Fruit fly (Drosophila melanogaster) whole organism: ENCODE data around the gene ftz.
A peak's percentile ranks its signal among the peaks of the same experiment; 100 is the strongest.

Source experiments
- CG8478 ChIP-seq: fragments of >200 bp; optimal IDR thresholded peaks from 2 replicates; lab custom pipeline; 2018; ENCODE audit warnings: inconsistent platforms
- Dll ChIP-seq: fragments of >200 bp; optimal IDR thresholded peaks from 2 replicates; lab custom pipeline; 2017
- EcR ChIP-seq, 2 experiments: fragments of >200 bp; optimal IDR thresholded peaks; 2 replicates each; lab custom pipeline; 2017; ENCODE audit warnings: missing biosample characterization in 2 of 2, missing genetic modification characterization in 2 of 2, missing genetic modification reagents in 2 of 2
- pan ChIP-seq: fragments of >200 bp; optimal IDR thresholded peaks from 2 replicates; lab custom pipeline; 2017
- psq ChIP-seq: fragments of >200 bp; optimal IDR thresholded peaks from 2 replicates; lab custom pipeline; 2017
- usp ChIP-seq: fragments of >200 bp; optimal IDR thresholded peaks from 2 replicates; lab custom pipeline; 2017; ENCODE audit warnings: missing biosample characterization, missing genetic modification characterization, mixed read lengths

The ftz gene

DNA sequence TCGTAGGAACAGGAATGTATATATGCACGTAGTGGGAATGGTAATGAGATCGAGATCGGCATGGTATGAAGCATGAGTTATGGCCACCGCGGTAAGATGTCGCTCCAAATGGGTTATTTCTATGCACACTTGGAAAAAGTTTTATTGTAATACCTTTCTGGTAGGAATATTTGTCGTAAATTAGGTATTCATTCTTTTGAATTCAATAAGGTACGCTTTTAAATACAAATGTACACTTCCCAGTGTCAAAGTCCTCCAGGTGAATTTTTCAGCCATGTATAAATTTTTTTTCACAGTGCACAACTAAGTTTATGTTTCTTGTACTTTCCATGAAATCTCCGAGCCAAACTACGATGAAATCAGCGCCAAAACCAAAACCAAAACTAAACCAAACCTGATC, 5.2 kb downstream of the ftz start:
- TF ChIP-seq Dll = no peak
- no peak for TF ChIP-seq psq (lab: Kevin White, UChicago)
- no peak for TF ChIP-seq EcR (GFP tag; optimal IDR thresholded peaks at IDR 0.05; lab: Kevin White, UChicago)
- no peak for TF ChIP-seq usp
- TF ChIP-seq CG8478 = no peak
- TF ChIP-seq pan = no peak

DNA sequence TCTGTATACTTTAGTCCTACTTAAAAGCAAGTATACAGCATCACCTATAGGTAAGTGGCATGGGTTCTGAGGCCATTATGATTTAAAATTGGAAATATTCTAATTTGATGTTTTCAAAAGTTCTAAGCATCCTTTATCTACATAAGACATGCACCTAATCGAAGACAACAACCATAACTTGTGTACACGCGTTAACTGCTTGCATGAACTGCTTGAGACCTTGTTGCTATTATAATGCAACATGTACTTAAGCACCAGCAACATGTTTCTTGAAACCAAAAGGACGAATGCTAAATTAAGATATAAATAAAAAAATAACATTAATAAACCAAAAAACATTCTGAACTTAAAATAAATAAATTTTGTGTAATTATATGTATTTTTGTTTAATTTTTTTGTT, 6.7 kb downstream of the ftz start:
- TF ChIP-seq EcR (GFP tag; optimal IDR thresholded peaks at IDR 0.05; lab: Kevin White, UChicago) = no peak
- no peak for TF ChIP-seq pan
- TF ChIP-seq psq (lab: Kevin White, UChicago) = no peak
- no peak for TF ChIP-seq Dll
- no peak for TF ChIP-seq usp
- no peak for TF ChIP-seq CG8478

DNA sequence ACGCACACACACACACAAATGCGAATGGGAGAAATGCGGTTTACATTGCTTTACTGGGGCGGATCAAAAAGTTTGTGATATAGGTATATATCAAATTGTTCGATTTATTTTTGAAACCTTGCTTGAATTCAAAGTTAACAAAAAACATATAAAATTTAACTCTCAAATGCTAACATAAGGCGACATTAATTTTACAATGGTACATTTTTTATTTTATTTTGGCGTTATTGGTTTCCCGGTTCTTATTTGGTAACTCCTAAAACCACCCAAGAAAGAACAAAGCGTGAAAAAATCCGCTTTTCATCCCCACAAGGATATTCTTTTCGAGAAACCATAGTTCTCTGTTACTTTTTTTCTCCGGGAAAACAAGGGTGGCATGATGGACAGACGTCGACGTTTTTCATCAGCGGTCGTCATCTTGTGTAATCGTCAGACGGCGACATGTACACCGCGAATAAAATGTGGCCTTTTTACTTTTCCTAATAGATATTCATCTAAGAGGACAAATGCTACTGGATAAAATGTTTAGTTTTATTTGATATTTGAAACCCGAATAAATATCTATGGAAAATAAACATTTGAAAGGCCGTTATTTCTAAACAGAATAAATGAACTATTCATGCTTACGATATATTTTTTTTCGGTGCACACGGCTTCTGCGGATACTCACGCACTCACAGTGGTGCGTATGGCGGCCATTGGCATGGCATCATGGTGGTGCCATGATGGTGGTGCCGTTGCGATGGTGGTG, 17.3 kb downstream of the ftz start:
- TF ChIP-seq CG8478 = no peak
- TF ChIP-seq Dll = no peak
- no peak for TF ChIP-seq usp
- no peak for TF ChIP-seq pan

DNA sequence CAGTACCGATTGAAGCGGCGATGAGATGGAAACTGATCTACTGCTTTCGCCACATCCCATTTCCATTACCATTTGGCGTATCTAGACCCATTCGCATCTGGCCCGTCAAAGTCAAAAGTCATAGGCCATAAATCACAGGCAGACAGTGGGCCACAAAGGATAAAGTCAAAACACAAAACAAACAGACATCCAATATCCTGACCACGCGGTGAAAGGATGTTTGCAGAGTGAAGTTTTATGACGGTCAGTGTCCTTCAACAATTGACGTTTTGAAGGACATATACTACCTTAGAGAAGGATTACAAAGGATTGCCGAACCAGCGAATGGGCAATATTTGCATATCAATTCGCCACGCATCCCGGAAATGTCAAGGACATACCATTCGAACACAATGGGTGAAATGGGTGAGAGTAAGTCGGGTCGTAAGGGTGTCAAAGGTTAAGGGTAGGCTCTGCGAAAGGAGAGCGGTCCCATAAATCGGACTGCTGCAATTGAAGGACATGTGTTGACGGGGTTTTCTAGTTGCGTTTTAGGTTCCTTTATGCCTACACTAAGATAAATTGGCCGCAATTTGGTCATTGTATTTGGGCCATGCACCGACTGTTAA, 21.2 kb downstream of the ftz start:
- TF ChIP-seq usp (no peak), Dll (no peak), EcR (GFP tag; optimal IDR thresholded peaks at IDR 0.05; lab: Kevin White, UChicago) (no peak), psq (lab: Kevin White, UChicago) (no peak), CG8478 (no peak), pan (no peak)

DNA sequence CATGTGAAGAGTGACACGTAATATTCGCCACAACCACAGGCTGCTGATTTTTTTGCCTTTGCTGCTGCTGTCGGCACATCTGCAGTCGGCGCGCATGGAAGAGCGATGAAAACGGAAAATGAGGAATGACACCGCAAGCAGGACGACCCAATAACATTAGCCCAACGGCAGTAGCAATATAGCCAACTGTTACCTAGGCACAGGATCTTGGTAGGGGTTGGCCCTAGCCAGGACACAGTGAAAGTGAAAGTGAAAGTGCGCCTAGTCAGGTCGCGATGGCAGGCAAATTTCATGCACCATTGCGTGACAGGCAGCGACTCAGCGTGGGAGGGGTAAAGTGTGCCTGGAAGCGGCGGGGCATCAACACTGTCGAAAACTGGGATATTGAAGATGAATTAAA, 24.7 kb downstream of the ftz start:
- no peak for TF ChIP-seq pan
- no peak for TF ChIP-seq usp
- no peak for TF ChIP-seq EcR (GFP tag; optimal IDR thresholded peaks at IDR 0.05; lab: Kevin White, UChicago)
- TF ChIP-seq CG8478 = no peak
- TF ChIP-seq psq (lab: Kevin White, UChicago) = no peak
- no peak for TF ChIP-seq Dll

DNA sequence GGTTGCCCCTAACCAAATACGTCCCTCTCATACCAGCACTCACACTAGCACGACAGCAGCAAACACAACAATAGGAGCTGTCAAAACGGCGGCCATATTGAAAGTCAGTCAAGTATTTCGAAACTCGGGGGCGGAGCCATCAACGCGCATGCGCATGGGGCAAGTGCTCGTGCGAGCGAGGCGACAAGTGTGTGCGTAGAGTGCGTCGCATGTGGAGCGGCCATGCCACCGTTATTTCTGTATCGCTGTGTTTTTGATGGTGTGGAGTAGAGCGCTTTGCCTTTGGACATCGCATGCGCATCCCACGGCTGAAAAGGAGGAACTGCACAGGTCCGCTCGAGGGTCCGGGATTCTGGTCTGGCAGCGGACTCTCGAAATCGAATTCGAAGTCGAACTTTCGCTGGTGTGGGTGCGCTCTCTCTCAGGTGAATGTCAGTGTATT, 29.0 kb downstream of the ftz start:
- peak; percentile 35 for TF ChIP-seq Dll
- no peak for TF ChIP-seq pan
- no peak for TF ChIP-seq psq (lab: Kevin White, UChicago)
- TF ChIP-seq CG8478 = peak; percentile 62
- no peak for TF ChIP-seq usp
- no peak for TF ChIP-seq EcR (GFP tag; optimal IDR thresholded peaks at IDR 0.05; lab: Kevin White, UChicago)

DNA sequence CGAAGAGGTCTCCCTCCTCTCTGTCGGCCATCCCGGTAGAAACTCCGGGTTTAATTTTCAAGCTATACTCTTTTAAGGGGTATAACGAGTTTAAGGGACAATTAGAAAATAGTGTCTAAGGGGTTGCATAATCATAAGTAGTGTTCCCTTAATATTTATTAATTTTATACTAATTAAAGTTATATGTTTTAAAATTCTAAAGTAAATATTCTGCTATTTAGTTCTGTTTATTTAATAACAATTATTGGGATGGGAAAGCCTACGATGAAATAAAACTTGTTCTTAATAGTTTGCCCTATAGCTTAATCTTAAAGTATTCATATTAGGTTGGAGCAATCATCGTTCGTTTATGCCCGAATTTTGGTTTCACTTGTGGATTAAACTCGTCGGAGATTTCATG, 34.8 kb downstream of the ftz start:
- TF ChIP-seq pan (no peak), EcR (GFP tag; optimal IDR thresholded peaks at IDR 0.05; lab: Kevin White, UChicago) (no peak), CG8478 (no peak), Dll (no peak), usp (no peak), psq (lab: Kevin White, UChicago) (no peak)

DNA sequence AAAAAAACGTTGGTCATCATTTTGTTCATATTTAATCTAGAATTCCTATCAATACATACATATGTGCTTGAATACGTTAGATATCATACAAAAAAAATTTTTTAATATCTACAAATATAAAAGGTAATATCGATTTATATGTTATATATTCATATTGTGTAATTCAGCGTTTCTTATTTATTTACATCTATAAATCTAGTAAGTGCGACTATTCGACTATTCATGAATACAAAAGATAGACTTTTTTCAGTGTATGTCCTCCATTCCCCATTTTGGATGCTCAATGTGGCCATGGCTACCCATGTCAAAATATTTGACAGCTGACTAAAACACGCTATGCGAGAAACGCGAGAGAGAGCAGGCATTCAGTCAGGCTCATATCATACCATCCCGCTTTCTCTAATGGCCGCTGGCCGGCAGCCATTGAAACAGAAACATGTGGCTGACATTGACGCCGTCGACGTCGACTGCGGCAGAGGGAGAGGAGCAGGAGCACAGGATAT, 39.2 kb downstream of the ftz start:
- TF ChIP-seq EcR (GFP tag; optimal IDR thresholded peaks at IDR 0.05; lab: Kevin White, UChicago) (no peak), Dll (no peak), usp (no peak), CG8478 (no peak), psq (lab: Kevin White, UChicago) (no peak), pan (no peak)

DNA sequence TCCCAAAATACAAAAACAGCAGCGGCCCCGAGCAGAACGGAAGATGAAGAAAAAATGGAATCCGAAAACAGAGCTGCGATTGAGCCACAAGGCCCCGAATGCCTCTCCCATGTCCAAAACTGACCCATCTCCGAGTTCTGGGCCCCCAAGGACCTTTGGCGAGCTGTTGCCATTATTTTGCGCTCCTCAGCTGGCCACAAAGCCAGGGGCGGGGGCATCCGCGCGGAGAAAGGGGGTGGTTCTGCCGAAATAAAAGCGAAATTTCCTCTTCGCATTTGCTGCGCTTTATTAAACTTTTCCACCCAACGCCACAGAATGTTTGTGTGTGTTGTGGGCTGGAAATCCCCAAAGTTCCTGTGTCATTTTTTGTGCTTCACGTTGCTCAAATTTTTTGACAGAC, 40.2 kb downstream of the ftz start:
- TF ChIP-seq CG8478 = no peak
- TF ChIP-seq usp = no peak
- no peak for TF ChIP-seq EcR (GFP tag; optimal IDR thresholded peaks at IDR 0.05; lab: Kevin White, UChicago)
- TF ChIP-seq psq (lab: Kevin White, UChicago) = no peak
- TF ChIP-seq Dll = no peak
- no peak for TF ChIP-seq pan

DNA sequence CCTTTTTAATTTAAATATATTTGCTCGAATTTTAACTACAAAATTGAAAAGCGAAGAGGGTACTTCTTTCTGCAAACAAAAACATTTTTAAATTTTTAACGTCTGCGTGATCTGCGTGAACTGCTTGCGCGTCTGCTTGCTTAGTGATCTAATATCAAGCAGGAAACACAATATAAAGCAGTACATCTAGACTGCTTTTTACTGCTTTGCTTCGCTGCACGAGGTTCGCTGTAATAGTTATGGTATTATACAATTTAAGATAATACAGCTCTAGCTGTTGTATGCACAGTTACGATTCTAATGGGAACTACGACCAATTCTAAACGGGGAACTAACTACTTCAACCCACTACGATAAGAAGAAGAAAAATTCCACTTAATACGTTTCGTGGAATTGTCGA, 44.0 kb downstream of the ftz start:
- TF ChIP-seq Dll = no peak
- TF ChIP-seq CG8478 = no peak
- TF ChIP-seq psq (lab: Kevin White, UChicago) = no peak
- no peak for TF ChIP-seq EcR (GFP tag; optimal IDR thresholded peaks at IDR 0.05; lab: Kevin White, UChicago)
- TF ChIP-seq usp = no peak
- no peak for TF ChIP-seq pan

DNA sequence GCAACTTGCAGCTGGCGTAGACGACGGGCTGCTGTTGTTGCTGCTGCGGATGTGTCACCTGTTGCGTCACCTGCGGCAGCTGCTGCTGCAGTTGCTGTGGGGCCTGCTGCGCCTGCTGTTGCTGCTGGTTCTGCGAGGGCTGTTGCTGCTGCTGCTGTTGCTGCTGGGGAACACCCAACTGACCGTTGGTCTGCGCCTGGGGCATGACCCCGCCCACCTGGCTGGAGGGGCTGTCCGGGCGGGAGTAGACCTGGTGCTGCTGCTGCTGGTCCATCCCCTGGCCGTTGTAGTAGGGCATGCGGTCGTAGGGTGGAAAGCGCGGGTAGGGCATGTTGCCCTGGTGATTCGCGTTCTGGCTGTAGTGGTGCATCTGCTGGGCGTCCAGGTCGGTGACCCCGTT, 45.3 kb downstream of the ftz start:
- TF ChIP-seq pan = no peak
- no peak for TF ChIP-seq EcR (GFP tag; optimal IDR thresholded peaks at IDR 0.05; lab: Kevin White, UChicago)
- TF ChIP-seq Dll = no peak
- no peak for TF ChIP-seq usp
- no peak for TF ChIP-seq psq (lab: Kevin White, UChicago)
- no peak for TF ChIP-seq CG8478

DNA sequence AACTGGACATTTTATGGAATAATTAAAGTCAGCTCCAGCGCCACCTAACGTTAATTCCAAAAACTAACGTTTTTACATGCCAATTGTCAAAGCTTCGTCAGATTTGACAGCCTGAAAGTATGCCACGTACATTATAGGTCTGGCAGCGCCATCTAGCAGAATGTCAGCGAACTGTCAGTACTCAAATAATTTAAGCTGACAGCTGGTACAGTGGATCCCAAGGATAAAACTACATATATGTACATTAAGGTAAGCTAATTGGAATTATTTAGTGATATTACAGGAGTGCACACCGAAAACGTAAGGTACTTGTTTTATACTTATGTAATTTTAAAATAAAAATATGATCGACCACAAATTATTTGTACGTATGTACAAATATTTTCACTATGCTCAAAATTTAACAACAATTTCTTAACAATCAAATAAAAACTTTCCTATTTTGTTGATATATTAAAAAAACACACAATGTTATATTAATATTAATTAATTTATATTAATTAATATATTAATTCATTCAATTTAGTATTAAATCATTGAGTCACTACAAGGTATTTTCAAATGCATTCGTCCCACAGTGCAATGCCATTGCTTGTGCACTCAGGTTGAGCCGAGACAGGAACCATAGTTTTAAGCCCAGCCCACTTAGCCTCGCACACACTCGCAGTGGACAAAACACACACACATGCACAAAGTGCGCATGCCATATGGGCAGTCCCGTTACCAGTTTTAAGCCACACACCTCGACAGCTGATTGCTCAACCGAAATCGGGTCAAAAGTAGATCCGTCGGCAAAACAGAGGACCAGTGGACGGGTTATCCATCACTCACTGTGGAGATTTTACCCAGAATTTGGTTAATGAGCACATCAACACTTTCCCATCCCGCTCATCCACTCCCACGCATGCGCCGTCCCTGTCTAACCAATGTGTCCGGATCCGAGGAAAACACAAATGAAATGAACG, 48.4 kb downstream of the ftz start:
- TF ChIP-seq CG8478 (no peak), Dll (no peak), psq (lab: Kevin White, UChicago) (no peak), usp (no peak)

DNA sequence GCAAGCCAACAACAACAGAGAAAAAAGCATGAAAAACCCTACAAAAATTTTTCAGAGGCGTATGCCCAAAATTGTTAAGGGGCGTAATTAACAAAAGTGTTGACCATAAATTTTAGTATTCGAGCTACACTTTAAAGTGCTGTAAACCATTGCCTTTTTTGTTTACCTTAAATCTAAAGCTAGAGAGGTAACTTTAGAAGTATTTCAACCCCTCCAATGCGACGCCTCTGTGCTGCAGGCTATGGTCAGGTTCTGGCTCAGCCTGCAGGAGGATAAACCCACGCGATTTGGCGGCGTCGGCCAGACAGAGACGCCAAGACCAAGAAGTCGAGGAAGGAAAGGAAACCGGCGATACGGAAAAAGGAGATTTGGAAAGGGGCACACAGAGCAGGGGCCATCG, 50.3 kb downstream of the ftz start:
- TF ChIP-seq CG8478 (no peak), Dll (no peak), psq (lab: Kevin White, UChicago) (no peak)
